Fruit fly (Drosophila melanogaster) whole organism, larva: Measurements from ENCODE around the gene ppk.

ENCODE experiments used
- noc ChIP-seq: fragments of 200-800 bp; sonication (Bioruptor generic); optimal IDR thresholded peaks from 3 replicates; lab custom pipeline; 2019; ENCODE audit warnings: missing biosample characterization, mild to moderate bottlenecking, missing genetic modification characterization, moderate library complexity

The ppk gene

DNA sequence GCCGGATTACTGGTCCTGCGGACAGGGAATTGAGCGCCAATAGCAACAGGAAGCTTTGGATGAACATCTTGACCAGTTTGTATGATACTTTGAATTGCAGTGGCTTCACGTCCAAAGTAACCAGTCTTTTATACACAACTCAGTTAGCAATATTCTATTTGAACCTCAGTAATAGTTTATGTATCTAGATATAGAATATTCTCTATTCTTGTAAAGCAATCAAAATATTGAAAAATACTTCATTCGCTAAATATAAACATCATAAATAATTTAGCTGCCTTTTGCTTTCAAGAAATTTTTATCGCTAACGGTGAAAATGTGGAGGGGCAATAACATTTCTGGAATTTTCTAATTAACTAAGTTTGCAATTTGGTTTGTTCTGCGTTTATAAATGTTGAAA lies 34.4 kb downstream of the ppk start, which contains the start of gene Send2:
TSS of gene Send2 (minus strand) at position 101 of the 400 bp plus-strand sequence.
- no peak for TF ChIP-seq noc

DNA sequence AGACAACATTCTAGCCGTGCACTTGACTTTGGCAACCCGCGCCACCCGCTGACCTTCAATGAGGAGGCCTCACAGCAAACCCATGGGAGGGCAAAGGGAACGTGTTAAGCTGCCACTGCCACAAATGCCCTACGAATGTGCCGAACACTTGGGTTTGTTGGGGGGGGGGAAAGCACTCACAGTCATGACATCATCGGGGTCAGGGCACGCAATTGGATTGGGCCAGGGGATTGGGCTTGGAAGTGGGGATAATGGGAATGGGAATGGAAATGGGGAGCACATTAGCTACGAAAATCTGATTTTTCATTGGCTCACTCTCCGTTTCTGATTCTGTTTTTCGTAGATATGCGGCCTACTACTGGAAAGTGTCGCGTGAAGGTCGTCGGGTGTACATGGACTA lies 40.0 kb downstream of the ppk start:
- TF ChIP-seq noc: no peak

DNA sequence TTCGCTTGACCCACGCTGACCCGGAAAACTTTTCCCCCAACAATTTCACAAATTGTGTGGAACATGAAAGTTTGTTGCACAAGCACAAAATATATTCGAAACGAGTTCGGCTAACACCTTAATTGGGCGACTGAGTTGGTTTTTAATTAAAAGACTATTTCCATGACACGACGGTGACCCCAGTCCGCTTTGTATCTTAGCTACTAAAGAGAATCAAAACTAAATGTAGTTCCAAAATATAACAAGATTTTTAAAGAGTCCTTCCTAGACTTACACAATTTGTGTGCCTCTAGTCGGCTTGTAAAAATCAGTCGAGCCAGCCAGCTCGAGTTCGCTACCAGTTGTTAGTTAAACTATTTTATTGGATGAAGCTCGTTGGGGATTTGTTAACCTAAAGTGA lies 43.0 kb downstream of the ppk start, which contains the start of gene CG15286:
TSS of gene CG15286 (plus strand) at position 301 of the 400 bp plus-strand sequence.
- no peak for TF ChIP-seq noc

DNA sequence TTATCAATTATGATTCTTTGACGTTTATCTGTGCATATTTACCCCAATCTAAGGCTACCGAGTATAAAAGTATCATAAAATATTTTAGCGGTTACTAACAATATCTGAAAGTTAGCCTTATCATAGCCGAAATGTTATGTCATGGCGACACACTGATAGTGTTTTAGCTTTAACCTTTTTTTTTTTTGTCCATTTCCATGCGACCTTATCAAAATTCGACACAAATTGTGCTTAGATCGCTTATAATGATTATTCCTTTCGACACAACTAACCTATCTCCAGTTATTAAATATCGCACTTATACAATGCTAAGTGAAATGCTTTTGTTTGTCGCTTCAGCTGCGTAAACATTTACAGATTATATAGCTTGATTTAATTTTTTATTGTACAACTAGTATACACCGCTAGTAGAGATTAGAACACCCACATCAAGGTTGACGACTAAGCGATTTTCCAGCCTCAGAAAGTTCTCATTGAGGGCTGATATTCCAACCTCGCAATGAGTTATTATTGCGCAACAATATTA lies 44.6 kb downstream of the ppk start:
- TF ChIP-seq noc: peak; percentile 53

DNA sequence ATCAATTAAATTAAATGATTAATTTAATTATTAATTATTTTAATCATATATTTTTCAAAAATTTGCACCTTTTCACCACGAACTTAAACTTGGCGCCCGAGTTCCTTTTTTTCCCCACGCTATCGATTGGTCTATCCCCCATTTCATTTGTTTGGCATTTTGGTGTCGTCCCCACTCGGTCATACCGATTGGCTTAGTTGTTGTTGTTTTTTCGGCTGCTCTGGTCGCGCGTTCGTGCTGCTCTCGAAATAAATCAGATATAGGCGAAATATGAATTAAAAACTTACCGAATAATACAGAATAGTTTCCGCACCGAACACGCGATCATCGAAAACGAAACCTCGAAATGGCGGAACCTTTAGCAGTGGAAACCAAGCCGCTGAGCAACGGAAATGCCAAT lies 47.0 kb downstream of the ppk start, which contains the start of gene CG33090:
TSS of gene CG33090 (plus strand) at position 194 of the 400 bp plus-strand sequence.
- no peak for TF ChIP-seq noc
